Fruit fly (Drosophila melanogaster): ENCODE measurements around the gene CG4558.
A peak's percentile ranks its signal among the peaks of the same experiment; 100 is the strongest.

The CG4558 gene

dm6 chrX:6867175-6868023 is 17.8 kb downstream of the CG4558 start, which contains the start of gene CG14434 (continued):
- TF ChIP-seq CG10274 (GFP tag; optimal IDR thresholded peaks at IDR 0.05) (peak; percentile 66), danr (GFP tag; IDR thresholded peaks at IDR 0.05) (0 out of 2 replicates have a peak, but pooled peaks have one; percentile 20), CG8290 (GFP tag; optimal IDR thresholded peaks at IDR 0.05) (peak; percentile 39), CG8290 (tag; optimal IDR thresholded peaks at IDR 0.05) (peak in 1 of 2 experiments; percentile 15), cas (GFP tag; IDR thresholded peaks at IDR 0.05) (no peak), CG11093 (GFP tag; IDR thresholded peaks at IDR 0.05) (no peak; the same call in 2 of the 3 replicates), CG15696 (tag; optimal IDR thresholded peaks at IDR 0.05) (peak; percentile 63), CG30020 (tag; optimal IDR thresholded peaks at IDR 0.05) (peak; percentile 64), Sry-δ (GFP tag; optimal IDR thresholded peaks at IDR 0.05) (no peak), CG17186 (GFP tag; optimal IDR thresholded peaks at IDR 0.05) (peak; percentile 22), CG12155 (GFP tag; optimal IDR thresholded peaks at IDR 0.05) (peak; percentile 40), CG9727 (GFP tag; optimal IDR thresholded peaks at IDR 0.05) (peak; percentile 92), CG14050 (GFP tag; IDR thresholded peaks at IDR 0.05) (peak; percentile 31; the same call in 2 of the 3 replicates), CG34224 (GFP tag; IDR thresholded peaks at IDR 0.05; ENCODE audit: partially characterized antibody) (no peak), CG17802 (tag; optimal IDR thresholded peaks at IDR 0.05) (no peak), CG6765 (GFP tag; optimal IDR thresholded peaks at IDR 0.05) (peak; percentile 77), crol (GFP tag; IDR thresholded peaks at IDR 0.05) (peak; percentile 83), sug (tag; optimal IDR thresholded peaks at IDR 0.05) (peak; percentile 59), dmrt99B (tag; optimal IDR thresholded peaks at IDR 0.05) (peak; percentile 88), lilli (GFP tag; optimal IDR thresholded peaks at IDR 0.05) (peak; percentile 74), psq (GFP tag; optimal IDR thresholded peaks at IDR 0.05) (no peak), CG12236 (GFP tag; optimal IDR thresholded peaks at IDR 0.05) (peak; percentile 34), nerfin-1 (tag; optimal IDR thresholded peaks at IDR 0.05) (peak; percentile 88), CG10565 (GFP tag; optimal IDR thresholded peaks at IDR 0.05) (no peak), fd64A (GFP tag; optimal IDR thresholded peaks at IDR 0.05) (no peak), trem (tag; optimal IDR thresholded peaks at IDR 0.05) (peak; percentile 45), CG16813 (GFP tag; IDR thresholded peaks at IDR 0.05; ENCODE audit: partially characterized antibody) (no peak), caup (GFP tag; optimal IDR thresholded peaks at IDR 0.05; ENCODE audit: severe bottlenecking) (peak; percentile 73), slbo (GFP tag; IDR thresholded peaks at IDR 0.05) (peak; percentile 50), nom (GFP tag; optimal IDR thresholded peaks at IDR 0.05) (no peak), CG4854 (GFP tag; optimal IDR thresholded peaks at IDR 0.05) (peak; percentile 40), Abd-B (GFP tag; optimal IDR thresholded peaks at IDR 0.05) (peak; percentile 82), CG43689 (GFP tag; IDR thresholded peaks at IDR 0.05) (peak; percentile 40; the same call in 1 of the 2 replicates), CG18011 (GFP tag; optimal IDR thresholded peaks at IDR 0.05) (peak; percentile 37), CG12769 (tag; optimal IDR thresholded peaks at IDR 0.05) (peak; percentile 59), lov (optimal IDR thresholded peaks at IDR 0.05) (no peak), lov (GFP tag; IDR thresholded peaks at IDR 0.05) (no peak), CG6683 (GFP tag; optimal IDR thresholded peaks at IDR 0.05) (peak; percentile 42), Deaf1 (tag; optimal IDR thresholded peaks at IDR 0.05) (peak; percentile 96), Dfd (GFP tag; optimal IDR thresholded peaks at IDR 0.05) (no peak), CG6689 (GFP tag; IDR thresholded peaks at IDR 0.05) (peak; percentile 72), tgo (GFP tag; IDR thresholded peaks at IDR 0.05) (peak; percentile 26; the same call in 1 of the 3 replicates), Taf1 (GFP tag; IDR thresholded peaks at IDR 0.05) (no peak), Side (GFP tag; optimal IDR thresholded peaks at IDR 0.05) (peak; percentile 52), ap (GFP tag; IDR thresholded peaks at IDR 0.05) (0 out of 2 replicates have a peak, but pooled peaks have one; percentile 2), D19B (GFP tag; optimal IDR thresholded peaks at IDR 0.05) (peak; percentile 60), tll (GFP tag; optimal IDR thresholded peaks at IDR 0.05) (no peak), NC2α (GFP tag; optimal IDR thresholded peaks at IDR 0.05) (no peak)

Measured in whole organism, embryonic.